Worm (Caenorhabditis elegans) whole organism, L4 larva: Measurements from ENCODE around the gene F55G7.4.

Experiments used
- ZK546.5 ChIP-seq, 2 experiments: sonication (generic microtip); optimal IDR thresholded peaks; 2 replicates each; lab custom pipeline; 2017; ENCODE audit warnings: missing biosample characterization in 2 of 2, missing genetic modification characterization in 2 of 2
- aly-2 ChIP-seq: sonication (generic microtip); optimal IDR thresholded peaks from 2 replicates; lab custom pipeline; 2018; ENCODE audit warnings: missing biosample characterization, missing genetic modification characterization
- ceh-28 ChIP-seq: fragments of 150-350 bp; optimal IDR thresholded peaks from 2 replicates; lab custom pipeline; 2014; ENCODE audit warnings: missing biosample characterization, missing genetic modification reagents, missing genetic modification characterization
- daf-19 ChIP-seq: fragments of 200-800 bp; sonication (Bioruptor generic); conservative IDR thresholded peaks from 2 replicates; pipeline ENCODE4 v1.3.6; 2022; ENCODE audit warnings: missing genetic modification characterization, missing compliant biosample characterization
- egl-27 ChIP-seq: sonication (generic microtip); optimal IDR thresholded peaks from 3 replicates; lab custom pipeline; 2017; ENCODE audit warnings: missing biosample characterization, missing genetic modification reagents, missing genetic modification characterization
- gei-8 ChIP-seq: fragments of 200-800 bp; sonication (Bioruptor generic); optimal IDR thresholded peaks from 2 replicates; lab custom pipeline; 2018; ENCODE audit warnings: mild to moderate bottlenecking, missing genetic modification characterization, missing compliant biosample characterization
- jun-1 ChIP-seq: fragments of 150-350 bp; optimal IDR thresholded peaks from 2 replicates; lab custom pipeline; 2014; ENCODE audit warnings: missing biosample characterization, missing genetic modification reagents, missing genetic modification characterization
- lsy-2 ChIP-seq, 2 experiments: fragments of 150-350 bp in 1 of 2; sonication (generic microtip) in 1 of 2; optimal IDR thresholded peaks; 2 replicates each; lab custom pipeline; 2014 to 2017; ENCODE audit warnings: missing biosample characterization in 2 of 2, missing genetic modification characterization in 2 of 2
- nhr-76 ChIP-seq: fragments of 150-350 bp; optimal IDR thresholded peaks from 2 replicates; lab custom pipeline; 2014; ENCODE audit warnings: missing biosample characterization, missing genetic modification characterization
- nhr-77 ChIP-seq: fragments of 150-350 bp; optimal IDR thresholded peaks from 2 replicates; lab custom pipeline; 2014; ENCODE audit warnings: missing biosample characterization, missing genetic modification characterization
- pha-4 ChIP-seq, 2 experiments: fragments of 150-350 bp in 1 of 2; fragments of 200-800 bp in 1 of 2; sonication (Bioruptor generic) in 1 of 2; IDR thresholded peaks in 1 of 2; optimal IDR thresholded peaks in 1 of 2; 2 replicates each; pipeline versions ENCODE4 v1.3.6 to Lab custom; 2014 to 2022; ENCODE audit warnings: missing genetic modification characterization in 2 of 2, missing genetic modification reagents in 2 of 2, missing biosample characterization in 1 of 2, missing compliant biosample characterization in 1 of 2
- pqm-1 ChIP-seq: sonication (generic microtip); optimal IDR thresholded peaks from 2 replicates; lab custom pipeline; 2017; ENCODE audit warnings: missing biosample characterization, missing genetic modification characterization
- skn-1 ChIP-seq: fragments of 150-350 bp; optimal IDR thresholded peaks from 2 replicates; lab custom pipeline; 2014; ENCODE audit warnings: missing biosample characterization, missing genetic modification characterization
- unc-62 ChIP-seq, 3 experiments: fragments of 150-350 bp in 1 of 3; sonication (generic microtip); optimal IDR thresholded peaks in 2 of 3; peaks in 1 of 3; 1 replicate in 1 of 3; 2 replicates in 2 of 3; lab custom pipeline; 2014 to 2017; ENCODE audit warnings: missing biosample characterization in 3 of 3, missing genetic modification characterization in 3 of 3, missing genetic modification reagents in 3 of 3, missing genotype in 1 of 3

DNA sequence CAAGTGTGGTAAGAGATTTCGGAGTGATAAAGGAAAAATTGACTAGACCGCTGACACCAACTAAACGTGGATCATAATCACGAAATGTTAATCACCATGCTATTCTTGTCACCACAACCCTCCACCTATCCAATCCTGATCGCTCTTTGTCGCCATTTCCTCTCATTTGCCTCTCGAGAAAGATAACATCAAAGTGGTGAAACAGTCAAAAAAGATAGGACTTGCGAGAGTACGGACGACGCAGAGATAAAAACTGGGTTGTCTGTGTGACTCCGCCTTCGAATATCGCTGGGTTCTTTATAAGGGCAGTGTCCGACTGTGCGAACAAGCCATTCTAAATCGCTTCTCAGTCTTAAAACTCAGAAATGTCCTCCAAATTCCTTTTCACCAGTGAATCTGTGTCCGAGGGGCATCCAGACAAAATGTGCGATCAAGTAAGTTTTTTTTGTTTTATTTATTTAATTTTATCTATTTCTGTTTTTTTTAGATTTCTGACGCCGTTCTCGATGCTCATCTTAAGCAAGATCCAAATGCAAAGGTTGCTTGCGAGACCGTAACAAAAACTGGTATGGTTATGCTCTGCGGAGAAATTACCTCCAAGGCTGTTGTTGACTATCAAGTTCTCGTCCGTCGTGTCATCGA lies 38.1 kb downstream of the F55G7.4 start, which contains the start of gene sams-1:
- TF ChIP-seq ceh-28 (no peak), pqm-1 (tag; lab: Kevin White, UChicago) (peak; percentile 14), skn-1 (no peak), nhr-77 (tag; lab: Kevin White, UChicago) (no peak), egl-27 (tag; lab: Kevin White, UChicago) (no peak), lsy-2 (tag; optimal IDR thresholded peaks at IDR 0.05; lab: Kevin White, UChicago) (no peak), aly-2 (no peak), jun-1 (tag; lab: Kevin White, UChicago) (no peak), unc-62 (GFP tag; optimal IDR thresholded peaks at IDR 0.05 in 1 of 2; lab: Kevin White, UChicago) (no peak), unc-62 (tag; optimal IDR thresholded peaks at IDR 0.05; lab: Kevin White, UChicago) (no peak), pha-4 (GFP tag; IDR thresholded peaks at IDR 0.05; lab: Robert Waterston, UW) (no peak), pha-4 (tag; optimal IDR thresholded peaks at IDR 0.05; lab: Kevin White, UChicago) (no peak), nhr-76 (tag; lab: Kevin White, UChicago) (no peak), gei-8 (GFP tag; lab: Kevin White, UChicago) (no peak), ZK546.5 (tag; optimal IDR thresholded peaks at IDR 0.05; lab: Kevin White, UChicago) (no peak), daf-19 (GFP tag; lab: Robert Waterston, UW) (no peak)
